Worm (Caenorhabditis elegans) whole organism, young adult: ENCODE data around the gene cyp-25A4.

Experiments used
- B0035.1 ChIP-seq: sonication (generic microtip); optimal IDR thresholded peaks from 2 replicates; lab custom pipeline; 2016; ENCODE audit warnings: missing genetic modification characterization, mild to moderate bottlenecking, missing compliant biosample characterization, missing genotype, missing genetic modification reagents
- B0261.1 ChIP-seq: sonication (generic microtip); optimal IDR thresholded peaks from 2 replicates; lab custom pipeline; 2016; ENCODE audit warnings: mild to moderate bottlenecking, missing genetic modification characterization, moderate library complexity, missing compliant biosample characterization
- D2030.7 ChIP-seq: fragments of 200-800 bp; sonication (Bioruptor generic); IDR thresholded peaks from 2 replicates; pipeline ENCODE4 v1.3.6; 2022; ENCODE audit warnings: missing genetic modification reagents, missing genetic modification characterization, missing compliant biosample characterization
- F33H1.4 ChIP-seq: fragments of 200-800 bp; sonication (Bioruptor generic); IDR thresholded peaks from 2 replicates; pipeline ENCODE4 v1.3.6; 2022; ENCODE audit warnings: missing genetic modification reagents, missing genetic modification characterization, missing compliant biosample characterization
- F49E8.2 ChIP-seq: sonication (generic microtip); optimal IDR thresholded peaks from 3 replicates; lab custom pipeline; 2017; ENCODE audit warnings: missing genetic modification characterization, mild to moderate bottlenecking, missing compliant biosample characterization, antibody characterized with exemption, moderate library complexity; ENCODE audit not compliant: insufficient read depth
- F52B5.7 ChIP-seq: sonication (generic microtip); optimal IDR thresholded peaks from 2 replicates; lab custom pipeline; 2016; ENCODE audit warnings: mild to moderate bottlenecking, missing genetic modification characterization, missing compliant biosample characterization
- K11D2.4 ChIP-seq: fragments of 200-800 bp; sonication (Bioruptor generic); IDR thresholded peaks from 2 replicates; pipeline ENCODE4 v1.3.6; 2022; ENCODE audit warnings: missing genetic modification reagents, missing genetic modification characterization, missing compliant biosample characterization
- T26A5.8 ChIP-seq: sonication (generic microtip); optimal IDR thresholded peaks from 2 replicates; lab custom pipeline; 2016; ENCODE audit warnings: missing genetic modification characterization, missing compliant biosample characterization
- Y53F4B.3 ChIP-seq: fragments of 200-800 bp; sonication (Bioruptor generic); IDR thresholded peaks from 2 replicates; pipeline ENCODE4 v1.3.6; 2022; ENCODE audit warnings: missing genetic modification reagents, missing genetic modification characterization, missing compliant biosample characterization
- Y56A3A.18 ChIP-seq: fragments of 200-800 bp; sonication (Bioruptor generic); IDR thresholded peaks from 2 replicates; pipeline ENCODE4 v1.3.6; 2022; ENCODE audit warnings: missing genetic modification reagents, missing genetic modification characterization, missing compliant biosample characterization
- ZK185.1 ChIP-seq: sonication (generic microtip); optimal IDR thresholded peaks from 2 replicates; lab custom pipeline; 2016; ENCODE audit warnings: mild to moderate bottlenecking, missing genetic modification characterization, missing compliant biosample characterization; ENCODE audit not compliant: poor library complexity, severe bottlenecking
- athp-1 ChIP-seq: sonication (generic microtip); optimal IDR thresholded peaks from 2 replicates; lab custom pipeline; 2017; ENCODE audit warnings: mild to moderate bottlenecking, missing genetic modification characterization, missing compliant biosample characterization
- attf-5 ChIP-seq: fragments of 200-800 bp; sonication (Bioruptor generic); optimal IDR thresholded peaks from 2 replicates; lab custom pipeline; 2018; ENCODE audit warnings: mild to moderate bottlenecking, missing genetic modification characterization, missing compliant biosample characterization
- bed-1 ChIP-seq: fragments of 200-800 bp; sonication (Bioruptor generic); IDR thresholded peaks from 2 replicates; pipeline ENCODE4 v1.3.6; 2022; ENCODE audit warnings: missing genetic modification reagents, missing genetic modification characterization, missing compliant biosample characterization
- ceh-100 ChIP-seq: fragments of 200-800 bp; sonication (Bioruptor generic); IDR thresholded peaks from 2 replicates; pipeline ENCODE4 v1.3.6; 2022; ENCODE audit warnings: missing genetic modification reagents, missing genetic modification characterization, missing compliant biosample characterization
- ceh-40 ChIP-seq: fragments of 200-800 bp; sonication (Bioruptor generic); IDR thresholded peaks from 2 replicates; pipeline ENCODE4 v1.3.6; 2022; ENCODE audit warnings: missing genetic modification characterization, missing compliant biosample characterization
- dox-1 ChIP-seq: fragments of 200-800 bp; sonication (Bioruptor generic); IDR thresholded peaks from 2 replicates; pipeline ENCODE4 v1.3.6; 2022; ENCODE audit warnings: missing genetic modification reagents, missing genetic modification characterization, missing compliant biosample characterization
- efl-1 ChIP-seq: fragments of 150-350 bp; optimal IDR thresholded peaks from 2 replicates; lab custom pipeline; 2014; ENCODE audit warnings: missing biosample characterization, missing genetic modification reagents, missing genetic modification characterization
- gei-17 ChIP-seq: fragments of 200-800 bp; sonication (Bioruptor generic); optimal IDR thresholded peaks from 2 replicates; lab custom pipeline; 2018; ENCODE audit warnings: mild to moderate bottlenecking, missing genetic modification characterization, missing compliant biosample characterization
- him-1 ChIP-seq: sonication (generic microtip); optimal IDR thresholded peaks from 2 replicates; lab custom pipeline; 2016; ENCODE audit warnings: missing genotype, missing genetic modification reagents, missing genetic modification characterization, missing compliant biosample characterization
- hmg-1.2 ChIP-seq: fragments of 200-800 bp; sonication (Bioruptor generic); IDR thresholded peaks from 2 replicates; pipeline ENCODE4 v1.3.6; 2022; ENCODE audit warnings: missing genetic modification reagents, missing genetic modification characterization, missing compliant biosample characterization
- hsf-1 ChIP-seq: fragments of 200-800 bp; sonication (Bioruptor generic); IDR thresholded peaks from 2 replicates; pipeline ENCODE4 v1.3.6; 2022; ENCODE audit warnings: missing genetic modification reagents, missing genetic modification characterization, missing compliant biosample characterization
- lag-1 ChIP-seq: fragments of 200-800 bp; sonication (Bioruptor generic); IDR thresholded peaks from 2 replicates; pipeline ENCODE4 v1.3.6; 2022; ENCODE audit warnings: missing genetic modification reagents, missing genetic modification characterization, missing compliant biosample characterization
- lin-26 ChIP-seq: fragments of 200-800 bp; sonication (Bioruptor generic); IDR thresholded peaks from 2 replicates; pipeline ENCODE4 v1.3.6; 2022; ENCODE audit warnings: missing genetic modification reagents, missing genetic modification characterization, missing compliant biosample characterization
- lsl-1 ChIP-seq: fragments of 200-800 bp; sonication (Bioruptor generic); optimal IDR thresholded peaks from 2 replicates; lab custom pipeline; 2018; ENCODE audit warnings: mild to moderate bottlenecking, missing genetic modification characterization, moderate library complexity, missing compliant biosample characterization
- madf-10 ChIP-seq: sonication (generic microtip); optimal IDR thresholded peaks from 2 replicates; lab custom pipeline; 2016; ENCODE audit warnings: mild to moderate bottlenecking, missing genetic modification characterization, missing compliant biosample characterization
- madf-6 ChIP-seq: fragments of 200-800 bp; sonication (Bioruptor generic); IDR thresholded peaks from 2 replicates; pipeline ENCODE4 v1.3.6; 2022; ENCODE audit warnings: missing genetic modification reagents, missing genetic modification characterization, missing compliant biosample characterization
- mcd-1 ChIP-seq: fragments of 200-800 bp; sonication (Bioruptor generic); IDR thresholded peaks from 2 replicates; pipeline ENCODE4 v1.3.6; 2022; ENCODE audit warnings: missing genetic modification reagents, missing genetic modification characterization, missing compliant biosample characterization
- nhr-27 ChIP-seq: fragments of 200-800 bp; sonication (Bioruptor generic); optimal IDR thresholded peaks from 2 replicates; lab custom pipeline; 2018; ENCODE audit warnings: mild to moderate bottlenecking, missing genetic modification characterization, moderate library complexity, missing compliant biosample characterization
- nhr-80 ChIP-seq: sonication (generic microtip); optimal IDR thresholded peaks from 2 replicates; lab custom pipeline; 2016; ENCODE audit warnings: missing genetic modification characterization, missing compliant biosample characterization
- pha-4 ChIP-seq: fragments of 150-350 bp; sonication (generic microtip); optimal IDR thresholded peaks from 2 replicates; lab custom pipeline; 2014; ENCODE audit warnings: missing biosample characterization, missing genetic modification reagents, missing genetic modification characterization
- sea-2 ChIP-seq: fragments of 200-800 bp; sonication (Bioruptor generic); IDR thresholded peaks from 2 replicates; pipeline ENCODE4 v1.3.6; 2022; ENCODE audit warnings: missing genetic modification characterization, missing compliant biosample characterization
- snpc-1.1 ChIP-seq: sonication (generic microtip); optimal IDR thresholded peaks from 2 replicates; lab custom pipeline; 2017; ENCODE audit warnings: missing genetic modification characterization, mild to moderate bottlenecking, missing compliant biosample characterization, antibody characterized with exemption, moderate library complexity, missing genotype, missing genetic modification reagents; ENCODE audit not compliant: insufficient read depth
- snpc-4 ChIP-seq, 5 experiments: fragments of 150-350 bp in 1 of 5; sonication (generic microtip) in 4 of 5; optimal IDR thresholded peaks; 2 replicates each; lab custom pipeline; 2014 to 2018; ENCODE audit warnings: missing genetic modification characterization in 5 of 5, missing biosample characterization in 3 of 5, antibody characterized with exemption in 2 of 5, mild to moderate bottlenecking in 2 of 5, missing compliant biosample characterization in 2 of 5, missing genotype in 2 of 5, moderate library complexity in 2 of 5, missing genetic modification reagents in 1 of 5
- sptf-2 ChIP-seq: fragments of 200-800 bp; sonication (Bioruptor generic); optimal IDR thresholded peaks from 2 replicates; lab custom pipeline; 2018; ENCODE audit warnings: mild to moderate bottlenecking, missing genetic modification characterization, missing compliant biosample characterization
- tbp1 ChIP-seq: fragments of 200-800 bp; sonication (Bioruptor generic); optimal IDR thresholded peaks from 2 replicates; lab custom pipeline; 2018; ENCODE audit warnings: mild to moderate bottlenecking, missing genetic modification characterization, missing compliant biosample characterization
- unc-130 ChIP-seq: sonication (generic microtip); optimal IDR thresholded peaks from 2 replicates; lab custom pipeline; 2016; ENCODE audit warnings: missing genetic modification reagents, missing genetic modification characterization, missing compliant biosample characterization
- unc-62 ChIP-seq: fragments of 150-350 bp; optimal IDR thresholded peaks from 2 replicates; lab custom pipeline; 2014; ENCODE audit warnings: missing biosample characterization, missing genetic modification reagents, missing genetic modification characterization
- xnd-1 ChIP-seq: sonication (generic microtip); optimal IDR thresholded peaks from 2 replicates; lab custom pipeline; 2016; ENCODE audit warnings: missing genotype, missing genetic modification reagents, missing genetic modification characterization, missing compliant biosample characterization
- ztf-18 ChIP-seq: sonication (generic microtip); optimal IDR thresholded peaks from 2 replicates; lab custom pipeline; 2016; ENCODE audit warnings: missing genotype, mild to moderate bottlenecking, missing genetic modification characterization, missing compliant biosample characterization
- ztf-3 ChIP-seq: fragments of 200-800 bp; sonication (Bioruptor generic); optimal IDR thresholded peaks from 2 replicates; lab custom pipeline; 2018; ENCODE audit warnings: mild to moderate bottlenecking, missing genetic modification characterization, missing compliant biosample characterization

cyp-25A4 gene

DNA sequence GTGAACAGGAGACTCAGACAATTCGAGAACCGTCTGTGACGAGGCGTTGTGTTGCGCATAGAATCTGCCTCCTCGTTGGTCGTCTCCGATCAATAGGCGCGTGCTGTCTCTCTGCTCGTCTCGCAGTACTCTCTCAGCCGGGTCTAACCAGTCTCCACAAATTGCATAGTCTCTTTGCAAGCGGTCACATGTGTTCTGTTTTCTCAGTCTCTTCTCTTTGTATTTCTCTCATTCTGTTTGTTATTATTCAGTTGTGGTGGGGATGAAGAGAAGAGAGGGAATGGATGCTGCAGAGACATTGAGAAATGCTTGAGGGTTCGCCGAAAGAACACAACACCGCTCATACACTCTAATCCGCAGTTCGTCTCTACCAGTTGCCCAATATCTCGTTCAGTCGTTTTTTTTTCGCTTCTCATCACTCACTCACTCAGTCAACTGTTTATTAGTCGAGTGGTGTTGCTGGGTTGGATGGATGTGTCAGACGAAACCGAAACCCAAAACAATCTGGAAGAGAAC, 50.4 kb downstream of the cyp-25A4 start (continued):
- TF ChIP-seq Y56A3A.18 (GFP tag; lab: Robert Waterston, UW) (0 out of 2 replicates have a peak, but pooled peaks have one; percentile 61), ceh-40 (GFP tag; lab: Robert Waterston, UW) (no peak), gei-17 (GFP tag; lab: Kevin White, UChicago) (peak; percentile 72), B0035.1 (tag; lab: Kevin White, UChicago) (peak; percentile 77), hsf-1 (GFP tag; lab: Robert Waterston, UW) (peak; percentile 85), snpc-4 (GFP tag; optimal IDR thresholded peaks at IDR 0.05; lab: Kevin White, UChicago) (peak; percentile 25), snpc-4 (tag; optimal IDR thresholded peaks at IDR 0.05; lab: Kevin White, UChicago) (peak in 3 of 4 experiments; percentile 49 to 78 (median 64)), madf-6 (GFP tag; lab: Robert Waterston, UW) (peak; percentile 42; the same call in 1 of the 2 replicates), pha-4 (tag; lab: Kevin White, UChicago) (peak; percentile 82), ZK185.1 (tag; lab: Kevin White, UChicago) (peak; percentile 88), madf-10 (peak; percentile 86), lin-26 (GFP tag; lab: Robert Waterston, UW) (peak; percentile 70; the same call in 1 of the 2 replicates), Y53F4B.3 (GFP tag; lab: Robert Waterston, UW) (no peak), ztf-3 (GFP tag; lab: Kevin White, UChicago) (peak; percentile 77), lsl-1 (GFP tag; lab: Kevin White, UChicago) (no peak), sptf-2 (GFP tag; lab: Kevin White, UChicago) (no peak), hmg-1.2 (GFP tag; lab: Robert Waterston, UW) (peak; percentile 93), athp-1 (tag; lab: Kevin White, UChicago) (peak; percentile 82), ztf-18 (peak; percentile 43), tbp1 (GFP tag; lab: Kevin White, UChicago) (peak; percentile 53), K11D2.4 (peak; percentile 89), dox-1 (GFP tag; lab: Robert Waterston, UW) (peak; percentile 79), unc-62 (GFP tag; lab: Kevin White, UChicago) (peak; percentile 83), D2030.7 (no peak), snpc-1.1 (peak; percentile 5), attf-5 (GFP tag; lab: Kevin White, UChicago) (peak; percentile 89), mcd-1 (peak; percentile 78), T26A5.8 (tag; lab: Kevin White, UChicago) (no peak), unc-130 (GFP tag; lab: Kevin White, UChicago) (peak; percentile 2)

DNA sequence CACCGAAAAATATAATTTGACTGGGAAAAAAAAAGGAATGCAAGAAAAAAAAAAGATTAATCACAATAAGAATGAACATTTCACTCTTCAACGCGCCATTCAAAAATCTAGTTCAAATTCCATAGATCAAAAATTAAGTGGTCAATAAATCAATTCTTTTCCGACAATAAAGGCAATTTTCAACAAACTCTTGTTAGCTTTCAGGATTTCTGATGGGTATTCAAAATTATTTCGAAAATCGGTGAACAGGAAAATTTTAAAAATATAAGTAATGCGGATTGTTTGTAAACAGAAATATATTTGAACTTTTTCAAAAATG, 51.0 kb downstream of the cyp-25A4 start:
- TF ChIP-seq him-1 (peak; percentile 30), efl-1 (GFP tag; lab: Kevin White, UChicago) (peak; percentile 60), madf-6 (GFP tag; lab: Robert Waterston, UW) (peak; percentile 58; the same call in 1 of the 2 replicates), B0261.1 (tag; lab: Kevin White, UChicago) (no peak)
- TF ChIP-seq, all 124 proteins: peak for 3

DNA sequence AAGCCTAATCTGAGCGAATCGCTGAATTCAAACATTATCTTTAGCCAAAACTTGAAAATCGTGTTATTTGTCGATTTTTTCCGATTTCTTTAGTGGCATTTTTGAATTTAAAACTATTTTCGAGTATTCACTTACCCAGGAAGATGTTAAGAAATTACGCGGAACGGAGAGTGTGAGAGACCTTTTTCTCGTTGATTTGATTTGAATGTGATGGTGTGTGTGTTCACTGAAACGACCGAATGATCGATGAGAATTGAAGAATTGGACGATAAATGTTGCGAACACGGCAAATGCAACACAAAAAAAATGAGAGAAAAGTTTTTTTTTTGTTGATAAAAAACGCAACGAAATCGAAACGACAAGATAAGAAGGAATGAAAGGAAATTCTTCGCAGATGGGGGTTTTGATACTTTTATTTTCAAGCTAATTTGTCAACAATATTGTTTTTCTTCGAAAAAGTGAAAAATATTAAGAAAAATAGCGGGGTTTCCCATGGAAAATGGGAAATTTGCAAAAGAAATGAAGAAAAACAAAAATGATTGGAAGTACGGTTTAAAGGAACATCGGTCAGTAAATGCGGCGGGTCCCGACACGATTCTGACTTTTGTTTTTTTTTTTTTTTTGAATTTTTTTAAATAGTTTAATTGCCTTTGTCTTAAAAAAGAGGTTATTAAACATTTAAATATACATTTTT, 51.5 kb downstream of the cyp-25A4 start, which contains the start of gene mtm-3:
Gene mtm-3 (minus strand): TSS at position 228 of the 694 bp plus-strand sequence.
- TF ChIP-seq lag-1 (GFP tag; lab: Robert Waterston, UW) (no peak), lsl-1 (GFP tag; lab: Kevin White, UChicago) (peak; percentile 75), nhr-27 (tag; lab: Kevin White, UChicago) (no peak), bed-1 (GFP tag; lab: Robert Waterston, UW) (no peak), xnd-1 (tag; lab: Kevin White, UChicago) (peak; percentile 36), ceh-100 (GFP tag; lab: Robert Waterston, UW) (no peak), madf-6 (GFP tag; lab: Robert Waterston, UW) (peak; percentile 64; the same call in 1 of the 2 replicates), F33H1.4 (GFP tag; lab: Robert Waterston, UW) (peak; percentile 80), sea-2 (GFP tag; lab: Robert Waterston, UW) (no peak), F52B5.7 (tag; lab: Kevin White, UChicago) (no peak), nhr-80 (peak; percentile 10), F49E8.2 (tag; lab: Kevin White, UChicago) (peak; percentile 7)
